Worm (Caenorhabditis elegans) whole organism, late embryonic: ENCODE measurements around the gene alg-4.

Experiments used
- ama-1 ChIP-seq: fragments of 150-350 bp; optimal IDR thresholded peaks from 2 replicates; lab custom pipeline; 2014
- ceh-14 ChIP-seq: sonication (generic microtip); optimal IDR thresholded peaks from 2 replicates; lab custom pipeline; 2016; ENCODE audit warnings: missing genotype, missing genetic modification characterization, missing compliant biosample characterization
- dmd-4 ChIP-seq: sonication (generic microtip); optimal IDR thresholded peaks from 2 replicates; lab custom pipeline; 2016; ENCODE audit warnings: borderline replicate concordance, missing genetic modification characterization, missing compliant biosample characterization
- fkh-10 ChIP-seq: fragments of 150-350 bp; optimal IDR thresholded peaks from 2 replicates; lab custom pipeline; 2014; ENCODE audit warnings: missing biosample characterization, missing genetic modification reagents, missing genetic modification characterization
- fkh-6 ChIP-seq: sonication (generic microtip); optimal IDR thresholded peaks from 2 replicates; lab custom pipeline; 2016; ENCODE audit warnings: missing genetic modification characterization, missing compliant biosample characterization
- mec-3 ChIP-seq: sonication (generic microtip); optimal IDR thresholded peaks from 2 replicates; lab custom pipeline; 2016; ENCODE audit warnings: borderline replicate concordance, missing genetic modification characterization, missing compliant biosample characterization
- nfya-1 ChIP-seq: sonication (generic microtip); optimal IDR thresholded peaks from 2 replicates; lab custom pipeline; 2017; ENCODE audit warnings: missing genetic modification characterization, mild to moderate bottlenecking, missing compliant biosample characterization, antibody characterized with exemption, moderate library complexity
- syd-9 ChIP-seq: sonication (generic microtip); optimal IDR thresholded peaks from 2 replicates; lab custom pipeline; 2016; ENCODE audit warnings: mild to moderate bottlenecking, missing genetic modification characterization, moderate library complexity, missing compliant biosample characterization
- ttx-3 ChIP-seq: sonication (generic microtip); optimal IDR thresholded peaks from 2 replicates; lab custom pipeline; 2016; ENCODE audit warnings: missing genetic modification reagents, missing genetic modification characterization, missing compliant biosample characterization
- unc-55 ChIP-seq: sonication (generic microtip); optimal IDR thresholded peaks from 2 replicates; lab custom pipeline; 2017; ENCODE audit warnings: missing biosample characterization, missing genetic modification reagents, missing genetic modification characterization

DNA sequence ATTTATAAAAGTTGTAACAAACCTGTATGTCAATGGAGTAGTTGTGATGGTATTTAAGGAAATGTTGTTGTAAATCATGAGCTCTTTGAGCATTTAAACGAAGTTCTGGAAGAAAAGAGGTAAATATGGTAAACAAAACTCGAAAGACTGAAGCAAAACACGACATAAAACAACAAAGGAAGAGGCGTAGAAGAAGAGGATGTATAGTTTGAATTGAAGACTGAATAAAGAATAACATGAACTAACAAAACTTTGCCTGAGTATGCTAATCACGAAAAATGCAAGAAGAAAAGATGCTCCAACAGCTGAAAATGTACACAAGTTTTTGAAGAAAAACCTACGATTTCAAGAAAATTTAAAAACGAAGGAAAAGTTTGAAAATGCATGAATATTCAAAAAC is 20.2 kb downstream of the alg-4 start, which contains the start of gene ZK757.1:
- TF ChIP-seq nfya-1 (tag; lab: Kevin White, UChicago) (no peak), ttx-3 (tag; lab: Kevin White, UChicago) (no peak), ama-1 (lab: Kevin White, UChicago) (no peak), syd-9 (tag; lab: Kevin White, UChicago) (no peak), fkh-10 (no peak), ceh-14 (tag; lab: Kevin White, UChicago) (no peak), unc-55 (GFP tag; lab: Kevin White, UChicago) (no peak), fkh-6 (tag; lab: Kevin White, UChicago) (no peak), mec-3 (tag; lab: Kevin White, UChicago) (no peak), dmd-4 (tag; lab: Kevin White, UChicago) (no peak)
